Worm (Caenorhabditis elegans) whole organism, L4 larva: ENCODE measurements around the gene C36A4.4.

Source experiments
- D1046.2 ChIP-seq: fragments of 200-800 bp; sonication (Bioruptor generic); IDR thresholded peaks from 2 replicates; pipeline ENCODE4 v1.3.6; 2022; ENCODE audit warnings: missing genetic modification characterization, missing compliant biosample characterization
- F37D6.2 ChIP-seq: sonication (generic microtip); optimal IDR thresholded peaks from 2 replicates; lab custom pipeline; 2016; ENCODE audit warnings: mild to moderate bottlenecking, missing genetic modification characterization, missing compliant biosample characterization
- F44E2.7 ChIP-seq: fragments of 200-800 bp; sonication (Bioruptor generic); IDR thresholded peaks from 2 replicates; pipeline ENCODE4 v2.1.2; 2022; ENCODE audit warnings: missing genetic modification characterization, missing compliant biosample characterization
- Y105C5A.15 ChIP-seq: fragments of 200-800 bp; sonication (Bioruptor generic); IDR thresholded peaks from 2 replicates; pipeline ENCODE4 v1.3.6; 2022; ENCODE audit warnings: missing genetic modification characterization, missing compliant biosample characterization
- Y48G9A.11 ChIP-seq: fragments of 200-800 bp; sonication (Bioruptor generic); IDR thresholded peaks from 2 replicates; pipeline ENCODE4 v1.3.6; 2022; ENCODE audit warnings: missing genetic modification reagents, missing genetic modification characterization, missing compliant biosample characterization
- Y75B8A.6 ChIP-seq: fragments of 200-800 bp; sonication (Bioruptor generic); IDR thresholded peaks from 2 replicates; pipeline ENCODE4 v1.3.6; 2022; ENCODE audit warnings: missing genetic modification reagents, missing genetic modification characterization, missing compliant biosample characterization
- ZK546.5 ChIP-seq, 2 experiments: sonication (generic microtip); optimal IDR thresholded peaks; 2 replicates each; lab custom pipeline; 2017; ENCODE audit warnings: missing biosample characterization in 2 of 2, missing genetic modification characterization in 2 of 2
- attf-4 ChIP-seq: sonication (generic microtip); optimal IDR thresholded peaks from 3 replicates; lab custom pipeline; 2017; ENCODE audit warnings: missing biosample characterization, missing genetic modification characterization
- ceh-20 ChIP-seq: fragments of 200-800 bp; sonication (Bioruptor generic); IDR thresholded peaks from 2 replicates; pipeline ENCODE4 v1.3.6; 2022; ENCODE audit warnings: missing genetic modification reagents, missing genetic modification characterization, missing compliant biosample characterization
- ceh-28 ChIP-seq: fragments of 150-350 bp; optimal IDR thresholded peaks from 2 replicates; lab custom pipeline; 2014; ENCODE audit warnings: missing biosample characterization, missing genetic modification reagents, missing genetic modification characterization
- ceh-32 ChIP-seq: sonication (generic microtip); optimal IDR thresholded peaks from 2 replicates; lab custom pipeline; 2016; ENCODE audit warnings: mild to moderate bottlenecking, missing genetic modification characterization, missing compliant biosample characterization; ENCODE audit not compliant: poor library complexity
- ceh-62 ChIP-seq: sonication (generic microtip); optimal IDR thresholded peaks from 2 replicates; lab custom pipeline; 2017; ENCODE audit warnings: missing biosample characterization, missing genetic modification characterization
- cey-2 ChIP-seq: sonication (generic microtip); optimal IDR thresholded peaks from 3 replicates; lab custom pipeline; 2017; ENCODE audit warnings: missing genetic modification characterization, mild to moderate bottlenecking, missing compliant biosample characterization, antibody characterized with exemption, borderline replicate concordance; ENCODE audit not compliant: insufficient read depth
- ctbp-1 ChIP-seq: fragments of 200-800 bp; sonication (Bioruptor generic); IDR thresholded peaks from 2 replicates; pipeline ENCODE4 v1.3.6; 2022; ENCODE audit warnings: missing genetic modification reagents, missing genetic modification characterization, missing compliant biosample characterization
- daf-16 ChIP-seq, 3 experiments: sonication (generic microtip); optimal IDR thresholded peaks; 2 replicates each; lab custom pipeline; 2016 to 2017; ENCODE audit warnings: missing genetic modification characterization in 3 of 3, missing genetic modification reagents in 3 of 3, mild to moderate bottlenecking in 2 of 3, missing compliant biosample characterization in 2 of 3, missing biosample characterization in 1 of 3, moderate library complexity in 1 of 3
- daf-19 ChIP-seq: fragments of 200-800 bp; sonication (Bioruptor generic); conservative IDR thresholded peaks from 2 replicates; pipeline ENCODE4 v1.3.6; 2022; ENCODE audit warnings: missing genetic modification characterization, missing compliant biosample characterization
- dmd-8 ChIP-seq: fragments of 200-800 bp; sonication (Bioruptor generic); IDR thresholded peaks from 2 replicates; pipeline ENCODE4 v1.3.6; 2022; ENCODE audit warnings: missing genetic modification characterization, missing compliant biosample characterization
- dmd-9 ChIP-seq: fragments of 200-800 bp; sonication (Bioruptor generic); IDR thresholded peaks from 2 replicates; pipeline ENCODE4 v1.3.6; 2022; ENCODE audit warnings: missing genetic modification reagents, missing genetic modification characterization, missing compliant biosample characterization
- dpl-1 ChIP-seq: fragments of 150-350 bp; optimal IDR thresholded peaks from 2 replicates; lab custom pipeline; 2014; ENCODE audit warnings: missing biosample characterization, missing genetic modification reagents, missing genetic modification characterization
- dve-1 ChIP-seq: sonication (generic microtip); optimal IDR thresholded peaks from 2 replicates; lab custom pipeline; 2017; ENCODE audit warnings: antibody characterized with exemption, mild to moderate bottlenecking, missing genetic modification characterization, missing compliant biosample characterization; ENCODE audit not compliant: insufficient read depth
- egl-43 ChIP-seq: fragments of 200-800 bp; sonication (Bioruptor generic); IDR thresholded peaks from 2 replicates; pipeline ENCODE4 v1.3.6; 2022; ENCODE audit warnings: missing genetic modification reagents, missing genetic modification characterization, missing compliant biosample characterization
- fkh-10 ChIP-seq: fragments of 150-350 bp; optimal IDR thresholded peaks from 2 replicates; lab custom pipeline; 2014; ENCODE audit warnings: missing biosample characterization, missing genetic modification reagents, missing genetic modification characterization
- gei-8 ChIP-seq: fragments of 200-800 bp; sonication (Bioruptor generic); optimal IDR thresholded peaks from 2 replicates; lab custom pipeline; 2018; ENCODE audit warnings: mild to moderate bottlenecking, missing genetic modification characterization, missing compliant biosample characterization
- hlh-11 ChIP-seq: fragments of 200-800 bp; sonication (Bioruptor generic); optimal IDR thresholded peaks from 2 replicates; lab custom pipeline; 2018; ENCODE audit warnings: mild to moderate bottlenecking, missing genetic modification characterization, missing compliant biosample characterization
- hlh-30 ChIP-seq: sonication (generic microtip); optimal IDR thresholded peaks from 2 replicates; lab custom pipeline; 2017; ENCODE audit warnings: antibody characterized with exemption, mild to moderate bottlenecking, missing genetic modification characterization, missing compliant biosample characterization; ENCODE audit not compliant: insufficient read depth
- jun-1 ChIP-seq: fragments of 150-350 bp; optimal IDR thresholded peaks from 2 replicates; lab custom pipeline; 2014; ENCODE audit warnings: missing biosample characterization, missing genetic modification reagents, missing genetic modification characterization
- lin-13 ChIP-seq: fragments of 150-350 bp; optimal IDR thresholded peaks from 2 replicates; lab custom pipeline; 2014; ENCODE audit warnings: missing biosample characterization, missing genetic modification reagents, missing genetic modification characterization
- lin-15B ChIP-seq: fragments of 150-350 bp; sonication (generic microtip); optimal IDR thresholded peaks from 3 replicates; lab custom pipeline; 2014; ENCODE audit warnings: missing biosample characterization, missing genetic modification characterization
- lin-29 ChIP-seq: fragments of 200-800 bp; sonication (Bioruptor generic); IDR thresholded peaks from 2 replicates; pipeline ENCODE4 v1.3.6; 2022; ENCODE audit warnings: missing genetic modification reagents, missing genetic modification characterization, missing compliant biosample characterization
- lin-38 ChIP-seq: fragments of 200-800 bp; sonication (Bioruptor generic); IDR thresholded peaks from 2 replicates; pipeline ENCODE4 v1.3.6; 2022; ENCODE audit warnings: missing genetic modification reagents, missing genetic modification characterization, missing compliant biosample characterization
- madf-5 ChIP-seq, 2 experiments: fragments of 200-800 bp; sonication (Bioruptor generic); IDR thresholded peaks; 2 replicates each; pipeline ENCODE4 v1.3.6; 2022; ENCODE audit warnings: missing compliant biosample characterization in 2 of 2, missing genetic modification characterization in 2 of 2
- mdl-1 ChIP-seq, 2 experiments: fragments of 150-350 bp in 1 of 2; sonication (generic microtip) in 1 of 2; optimal IDR thresholded peaks; 2 replicates each; lab custom pipeline; 2014 to 2017; ENCODE audit warnings: missing biosample characterization in 2 of 2, missing genetic modification characterization in 2 of 2
- mes-2 ChIP-seq: sonication (generic microtip); optimal IDR thresholded peaks from 2 replicates; lab custom pipeline; 2016; ENCODE audit warnings: missing genotype, mild to moderate bottlenecking, missing genetic modification characterization, missing compliant biosample characterization; ENCODE audit not compliant: poor library complexity, severe bottlenecking
- mxl-2 ChIP-seq: fragments of 200-800 bp; sonication (Bioruptor generic); conservative IDR thresholded peaks from 2 replicates; pipeline ENCODE4 v1.3.6; 2022; ENCODE audit warnings: missing genetic modification reagents, missing genetic modification characterization, missing compliant biosample characterization
- mxl-3 ChIP-seq: fragments of 200-800 bp; sonication (Bioruptor generic); optimal IDR thresholded peaks from 2 replicates; lab custom pipeline; 2018; ENCODE audit warnings: mild to moderate bottlenecking, missing genetic modification characterization, missing compliant biosample characterization
- nhr-102 ChIP-seq: sonication (generic microtip); optimal IDR thresholded peaks from 2 replicates; lab custom pipeline; 2016; ENCODE audit warnings: mild to moderate bottlenecking, missing genetic modification characterization, moderate library complexity, missing compliant biosample characterization
- nhr-11 ChIP-seq: fragments of 150-350 bp; optimal IDR thresholded peaks from 2 replicates; lab custom pipeline; 2014; ENCODE audit warnings: missing biosample characterization, missing genetic modification characterization
- nhr-28 ChIP-seq: fragments of 150-350 bp; optimal IDR thresholded peaks from 2 replicates; lab custom pipeline; 2014; ENCODE audit warnings: missing biosample characterization, missing genetic modification characterization
- nhr-42 ChIP-seq: fragments of 200-800 bp; sonication (Bioruptor generic); IDR thresholded peaks from 2 replicates; pipeline ENCODE4 v1.3.6; 2022; ENCODE audit warnings: missing genetic modification characterization, missing compliant biosample characterization
- nhr-48 ChIP-seq: sonication (generic microtip); optimal IDR thresholded peaks from 2 replicates; lab custom pipeline; 2016; ENCODE audit warnings: mild to moderate bottlenecking, missing genetic modification characterization, missing compliant biosample characterization
- nhr-6 ChIP-seq: fragments of 150-350 bp; optimal IDR thresholded peaks from 2 replicates; lab custom pipeline; 2014; ENCODE audit warnings: missing biosample characterization, missing genetic modification characterization
- nhr-76 ChIP-seq: fragments of 150-350 bp; optimal IDR thresholded peaks from 2 replicates; lab custom pipeline; 2014; ENCODE audit warnings: missing biosample characterization, missing genetic modification characterization
- nhr-77 ChIP-seq: fragments of 150-350 bp; optimal IDR thresholded peaks from 2 replicates; lab custom pipeline; 2014; ENCODE audit warnings: missing biosample characterization, missing genetic modification characterization
- pha-4 ChIP-seq, 2 experiments: fragments of 150-350 bp in 1 of 2; fragments of 200-800 bp in 1 of 2; sonication (Bioruptor generic) in 1 of 2; IDR thresholded peaks in 1 of 2; optimal IDR thresholded peaks in 1 of 2; 2 replicates each; pipeline versions ENCODE4 v1.3.6 to Lab custom; 2014 to 2022; ENCODE audit warnings: missing genetic modification characterization in 2 of 2, missing genetic modification reagents in 2 of 2, missing biosample characterization in 1 of 2, missing compliant biosample characterization in 1 of 2
- set-16 ChIP-seq: fragments of 200-800 bp; sonication (Bioruptor generic); IDR thresholded peaks from 2 replicates; pipeline ENCODE4 v1.3.6; 2022; ENCODE audit warnings: missing genetic modification reagents, missing genetic modification characterization, missing compliant biosample characterization
- snpc-4 ChIP-seq: fragments of 150-350 bp; optimal IDR thresholded peaks from 2 replicates; lab custom pipeline; 2014; ENCODE audit warnings: missing biosample characterization, missing genetic modification characterization
- tag-97 ChIP-seq: fragments of 200-800 bp; sonication (Bioruptor generic); IDR thresholded peaks from 2 replicates; pipeline ENCODE4 v1.3.6; 2022; ENCODE audit warnings: missing genetic modification characterization, missing compliant biosample characterization
- tra-1 ChIP-seq: fragments of 200-800 bp; sonication (Bioruptor generic); IDR thresholded peaks from 2 replicates; pipeline ENCODE4 v1.3.6; 2022; ENCODE audit warnings: missing genetic modification reagents, missing genetic modification characterization, missing compliant biosample characterization
- unc-130 ChIP-seq: sonication (generic microtip); optimal IDR thresholded peaks from 2 replicates; lab custom pipeline; 2016; ENCODE audit warnings: missing genetic modification reagents, missing genetic modification characterization, missing compliant biosample characterization
- zfp-2 ChIP-seq: sonication (generic microtip); optimal IDR thresholded peaks from 2 replicates; lab custom pipeline; 2016; ENCODE audit warnings: mild to moderate bottlenecking, missing genetic modification characterization, missing compliant biosample characterization
- zip-11 ChIP-seq: fragments of 200-800 bp; sonication (Bioruptor generic); IDR thresholded peaks from 2 replicates; pipeline ENCODE4 v1.3.6; 2022; ENCODE audit warnings: missing genetic modification characterization, missing compliant biosample characterization

Gene C36A4.4

ce11 chrIII:3875608-3876007 is 32.2 kb upstream of the C36A4.4 start (continued):
- no peak for TF ChIP-seq ceh-62 (tag; lab: Kevin White, UChicago)
- peak; percentile 19 for TF ChIP-seq lin-13 (GFP tag; lab: Kevin White, UChicago)
- no peak for TF ChIP-seq pha-4 (GFP tag; IDR thresholded peaks at IDR 0.05; lab: Robert Waterston, UW)
- TF ChIP-seq pha-4 (tag; optimal IDR thresholded peaks at IDR 0.05; lab: Kevin White, UChicago), result no peak
- TF ChIP-seq lin-38 (GFP tag; lab: Robert Waterston, UW), result no peak
- no peak for TF ChIP-seq F37D6.2
- no peak for TF ChIP-seq daf-16 (GFP tag; optimal IDR thresholded peaks at IDR 0.05; lab: Kevin White, UChicago)
- peak; percentile 60 for TF ChIP-seq daf-16 (tag; optimal IDR thresholded peaks at IDR 0.05; lab: Kevin White, UChicago)
- 0 out of 2 replicates have a peak, but pooled peaks have one; percentile 27 for TF ChIP-seq ceh-20 (GFP tag; lab: Robert Waterston, UW)
- no peak for TF ChIP-seq D1046.2 (GFP tag; lab: Robert Waterston, UW)
- TF ChIP-seq mxl-2 (GFP tag; lab: Robert Waterston, UW), result no peak
- TF ChIP-seq nhr-48, result no peak
- no peak for TF ChIP-seq ceh-32 (tag; lab: Kevin White, UChicago)
- TF ChIP-seq ctbp-1 (GFP tag; lab: Robert Waterston, UW), result no peak
- no peak for TF ChIP-seq nhr-42 (GFP tag; lab: Robert Waterston, UW)
- TF ChIP-seq ZK546.5 (tag; optimal IDR thresholded peaks at IDR 0.05; lab: Kevin White, UChicago), result no peak
- TF ChIP-seq nhr-102, result no peak
- TF ChIP-seq Y105C5A.15, result no peak
- TF ChIP-seq gei-8 (GFP tag; lab: Kevin White, UChicago), result no peak
- no peak for TF ChIP-seq Y48G9A.11
- peak; percentile 72 for TF ChIP-seq nhr-28
- TF ChIP-seq hlh-30 (tag; lab: Kevin White, UChicago), result peak; percentile 92
- no peak for TF ChIP-seq dmd-9 (GFP tag; lab: Robert Waterston, UW)
- TF ChIP-seq attf-4, result no peak
- TF ChIP-seq nhr-6, result no peak
- peak; percentile 1 for TF ChIP-seq dpl-1 (GFP tag; lab: Kevin White, UChicago)
- TF ChIP-seq dmd-8 (GFP tag; lab: Robert Waterston, UW), result no peak
- TF ChIP-seq madf-5 (GFP tag; IDR thresholded peaks at IDR 0.05; lab: Robert Waterston, UW), result no peak
- TF ChIP-seq hlh-11 (tag; lab: Kevin White, UChicago), result peak; percentile 74
- no peak for TF ChIP-seq lin-15B
- TF ChIP-seq nhr-11 (tag; lab: Kevin White, UChicago), result no peak
- TF ChIP-seq Y75B8A.6 (GFP tag; lab: Robert Waterston, UW), result no peak
- TF ChIP-seq ceh-28 (tag; lab: Kevin White, UChicago), result no peak
- peak; percentile 33 for TF ChIP-seq mxl-3 (GFP tag; lab: Kevin White, UChicago)
- TF ChIP-seq snpc-4 (tag; lab: Kevin White, UChicago), result no peak
- no peak for TF ChIP-seq zip-11 (GFP tag; lab: Robert Waterston, UW)
- no peak for TF ChIP-seq unc-130 (GFP tag; lab: Kevin White, UChicago)
- TF ChIP-seq egl-43 (GFP tag; lab: Robert Waterston, UW), result no peak
- TF ChIP-seq zfp-2 (tag; lab: Kevin White, UChicago), result no peak
- no peak for TF ChIP-seq nhr-77
- TF ChIP-seq mdl-1 (tag; optimal IDR thresholded peaks at IDR 0.05; lab: Kevin White, UChicago), result peak in 1 of 2 experiments; percentile 6
- no peak for TF ChIP-seq nhr-76 (tag; lab: Kevin White, UChicago)
- peak; percentile 81 for TF ChIP-seq dve-1
- TF ChIP-seq fkh-10 (GFP tag; lab: Kevin White, UChicago), result no peak
- TF ChIP-seq tra-1, result no peak
- TF ChIP-seq lin-29 (GFP tag; lab: Robert Waterston, UW), result no peak
- TF ChIP-seq jun-1 (tag; lab: Kevin White, UChicago), result no peak
- TF ChIP-seq set-16 (GFP tag; lab: Robert Waterston, UW), result no peak
- peak; percentile 45 for TF ChIP-seq cey-2
- no peak for TF ChIP-seq F44E2.7
- no peak for TF ChIP-seq tag-97 (GFP tag; lab: Robert Waterston, UW)
- TF ChIP-seq daf-19 (GFP tag; lab: Robert Waterston, UW), result no peak
- no peak for TF ChIP-seq mes-2 (tag; lab: Kevin White, UChicago)
